Worm (Caenorhabditis elegans) whole organism, midembryonic: ENCODE data around the gene mccc-2.

Experiments used
- T22C8.4 ChIP-seq: fragments of 200-800 bp; sonication (Bioruptor generic); IDR thresholded peaks from 2 replicates; pipeline ENCODE4 v1.3.6; 2022; ENCODE audit warnings: missing genetic modification characterization, missing compliant biosample characterization
- cog-1 ChIP-seq: sonication (generic microtip); optimal IDR thresholded peaks from 2 replicates; lab custom pipeline; 2016; ENCODE audit warnings: missing genetic modification characterization, missing compliant biosample characterization
- flt-1 ChIP-seq: fragments of 200-800 bp; sonication (Bioruptor generic); IDR thresholded peaks from 2 replicates; pipeline ENCODE4 v1.3.6; 2022; ENCODE audit warnings: missing genetic modification characterization, missing compliant biosample characterization
- klf-2 ChIP-seq: fragments of 200-800 bp; sonication (Bioruptor generic); conservative IDR thresholded peaks from 2 replicates; pipeline ENCODE4 v1.3.6; 2022; ENCODE audit warnings: missing genetic modification reagents, missing genetic modification characterization, missing compliant biosample characterization
- med-1 ChIP-seq: sonication (generic microtip); optimal IDR thresholded peaks from 2 replicates; lab custom pipeline; 2017; ENCODE audit warnings: missing genetic modification characterization, mild to moderate bottlenecking, missing compliant biosample characterization, antibody characterized with exemption, missing genetic modification reagents; ENCODE audit not compliant: insufficient read depth
- ref-1 ChIP-seq: fragments of 200-800 bp; sonication (Bioruptor generic); conservative IDR thresholded peaks from 2 replicates; pipeline ENCODE4 v1.3.6; 2022; ENCODE audit warnings: missing genetic modification reagents, missing genetic modification characterization, missing compliant biosample characterization
- tab-1 ChIP-seq: fragments of 200-800 bp; sonication (Bioruptor generic); IDR thresholded peaks from 2 replicates; pipeline ENCODE4 v1.3.6; 2022; ENCODE audit warnings: missing genetic modification characterization, missing compliant biosample characterization
- ztf-23 ChIP-seq: fragments of 200-800 bp; sonication (Bioruptor generic); IDR thresholded peaks from 2 replicates; pipeline ENCODE4 v1.3.6; 2022; ENCODE audit warnings: missing genetic modification reagents, missing genetic modification characterization, missing compliant biosample characterization
- ztf-29 ChIP-seq: fragments of 200-800 bp; sonication (Bioruptor generic); IDR thresholded peaks from 2 replicates; pipeline ENCODE4 v1.3.6; 2022; ENCODE audit warnings: missing genetic modification reagents, missing genetic modification characterization, missing compliant biosample characterization

Gene mccc-2

ce11 chrIII:9091392-9092291 lies 2.5 kb upstream of the mccc-2 start, which contains the start of gene glp-1:
Gene glp-1 (plus strand): TSS chrIII:9092241.
- TF ChIP-seq ztf-23 (GFP tag; lab: Robert Waterston, UW) (no peak), med-1 (GFP tag; lab: Kevin White, UChicago) (no peak), flt-1 (GFP tag; lab: Robert Waterston, UW) (no peak), ref-1 (no peak), ztf-29 (GFP tag; lab: Robert Waterston, UW) (no peak), cog-1 (tag; lab: Kevin White, UChicago) (no peak), T22C8.4 (GFP tag; lab: Robert Waterston, UW) (no peak), tab-1 (GFP tag; lab: Robert Waterston, UW) (no peak), klf-2 (GFP tag; lab: Robert Waterston, UW) (no peak)

ce11 chrIII:9084329-9084728 lies 4.8 kb downstream of the mccc-2 start:
- TF ChIP-seq cog-1 (tag; lab: Kevin White, UChicago) (no peak), ztf-29 (GFP tag; lab: Robert Waterston, UW) (no peak), ref-1 (no peak), flt-1 (GFP tag; lab: Robert Waterston, UW) (no peak), T22C8.4 (GFP tag; lab: Robert Waterston, UW) (no peak), med-1 (GFP tag; lab: Kevin White, UChicago) (no peak), ztf-23 (GFP tag; lab: Robert Waterston, UW) (0 out of 2 replicates have a peak, but pooled peaks have one; percentile 33)

ce11 chrIII:9083118-9083517 lies 6.1 kb downstream of the mccc-2 start:
- no peak for TF ChIP-seq med-1 (GFP tag; lab: Kevin White, UChicago)

DNA sequence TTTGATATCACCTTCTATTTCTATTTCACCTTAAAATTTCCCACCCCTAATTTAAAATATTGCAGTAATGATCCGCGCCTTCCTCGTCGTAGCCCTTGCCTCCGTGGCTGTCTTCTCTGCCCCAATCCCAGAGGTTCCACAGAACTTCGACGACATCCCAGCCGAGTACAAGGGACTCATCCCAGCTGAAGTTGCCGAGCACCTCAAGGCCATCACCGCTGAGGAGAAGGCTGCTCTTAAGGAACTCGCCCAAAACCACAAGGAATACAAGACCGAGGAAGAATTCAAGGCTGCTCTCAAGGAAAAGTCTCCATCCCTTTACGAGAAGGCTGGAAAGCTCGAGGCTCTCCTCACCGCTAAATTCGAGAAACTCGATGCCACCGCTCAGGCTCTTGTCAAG lies 7.4 kb downstream of the mccc-2 start, which contains the start of gene far-2:
Gene far-2 (plus strand): TSS at position 66 of the 400 bp plus-strand sequence.
- TF ChIP-seq ref-1 = no peak
- no peak for TF ChIP-seq klf-2 (GFP tag; lab: Robert Waterston, UW)
- TF ChIP-seq flt-1 (GFP tag; lab: Robert Waterston, UW) = no peak
- TF ChIP-seq cog-1 (tag; lab: Kevin White, UChicago) = no peak
- no peak for TF ChIP-seq ztf-29 (GFP tag; lab: Robert Waterston, UW)
- TF ChIP-seq med-1 (GFP tag; lab: Kevin White, UChicago) = no peak
- TF ChIP-seq ztf-23 (GFP tag; lab: Robert Waterston, UW) = no peak
- no peak for TF ChIP-seq T22C8.4 (GFP tag; lab: Robert Waterston, UW)
- TF ChIP-seq tab-1 (GFP tag; lab: Robert Waterston, UW) = no peak

ce11 chrIII:9081055-9081454 lies 8.1 kb downstream of the mccc-2 start, which contains the start of gene far-1:
Gene far-1 (minus strand): TSS chrIII:9081179.
- TF ChIP-seq flt-1 (GFP tag; lab: Robert Waterston, UW) (no peak), cog-1 (tag; lab: Kevin White, UChicago) (no peak)

- TF ChIP-seq flt-1 (GFP tag; lab: Robert Waterston, UW) (no peak), med-1 (GFP tag; lab: Kevin White, UChicago) (no peak), ztf-23 (GFP tag; lab: Robert Waterston, UW) (no peak), T22C8.4 (GFP tag; lab: Robert Waterston, UW) (no peak), ztf-29 (GFP tag; lab: Robert Waterston, UW) (no peak), ref-1 (no peak), klf-2 (GFP tag; lab: Robert Waterston, UW) (no peak), cog-1 (tag; lab: Kevin White, UChicago) (no peak), tab-1 (GFP tag; lab: Robert Waterston, UW) (no peak)
Measured at ce11 chrIII:9080127-9080526, 9.0 kb downstream of the mccc-2 start.

ce11 chrIII:9077708-9078107 lies 11.5 kb downstream of the mccc-2 start, which contains the start of gene F02A9.1:
Gene F02A9.1 (minus strand): TSS chrIII:9077808.
- TF ChIP-seq ref-1 (no peak), flt-1 (GFP tag; lab: Robert Waterston, UW) (no peak), klf-2 (GFP tag; lab: Robert Waterston, UW) (no peak), med-1 (GFP tag; lab: Kevin White, UChicago) (no peak), ztf-23 (GFP tag; lab: Robert Waterston, UW) (no peak), tab-1 (GFP tag; lab: Robert Waterston, UW) (no peak), cog-1 (tag; lab: Kevin White, UChicago) (no peak), ztf-29 (GFP tag; lab: Robert Waterston, UW) (no peak), T22C8.4 (GFP tag; lab: Robert Waterston, UW) (no peak)

- TF ChIP-seq ref-1 (no peak), flt-1 (GFP tag; lab: Robert Waterston, UW) (no peak), klf-2 (GFP tag; lab: Robert Waterston, UW) (no peak), ztf-29 (GFP tag; lab: Robert Waterston, UW) (no peak), tab-1 (GFP tag; lab: Robert Waterston, UW) (no peak), med-1 (GFP tag; lab: Kevin White, UChicago) (no peak), T22C8.4 (GFP tag; lab: Robert Waterston, UW) (no peak), cog-1 (tag; lab: Kevin White, UChicago) (no peak), ztf-23 (GFP tag; lab: Robert Waterston, UW) (no peak)
Measured at ce11 chrIII:9075539-9075938, 13.6 kb downstream of the mccc-2 start, which contains the start of gene F02A9.7. Gene F02A9.7 (minus strand): TSS chrIII:9075639.

- no peak for TF ChIP-seq ztf-29 (GFP tag; lab: Robert Waterston, UW)
- TF ChIP-seq med-1 (GFP tag; lab: Kevin White, UChicago) = no peak
- no peak for TF ChIP-seq cog-1 (tag; lab: Kevin White, UChicago)
- TF ChIP-seq flt-1 (GFP tag; lab: Robert Waterston, UW) = no peak
- TF ChIP-seq klf-2 (GFP tag; lab: Robert Waterston, UW) = no peak
- TF ChIP-seq ztf-23 (GFP tag; lab: Robert Waterston, UW) = no peak
- no peak for TF ChIP-seq T22C8.4 (GFP tag; lab: Robert Waterston, UW)
- no peak for TF ChIP-seq tab-1 (GFP tag; lab: Robert Waterston, UW)
Measured at ce11 chrIII:9072704-9073103, 16.5 kb downstream of the mccc-2 start.
